Worm (Caenorhabditis elegans): ENCODE results near the gene cest-28.

- TF ChIP-seq hmg-4 (GFP tag; optimal IDR thresholded peaks at IDR 0.05) (no peak), flt-1 (GFP tag; IDR thresholded peaks at IDR 0.05) (no peak), aly-1 (tag; optimal IDR thresholded peaks at IDR 0.05) (no peak), ama-1 (optimal IDR thresholded peaks at IDR 0.05) (no peak), B0310.2 (tag; optimal IDR thresholded peaks at IDR 0.05) (no peak), F13C5.2 (tag; optimal IDR thresholded peaks at IDR 0.05) (no peak), hnd-1 (tag; optimal IDR thresholded peaks at IDR 0.05) (no peak), tbx-11 (GFP tag; IDR thresholded peaks at IDR 0.05) (no peak), pes-1 (GFP tag; IDR thresholded peaks at IDR 0.05) (no peak), scrt-1 (GFP tag; IDR thresholded peaks at IDR 0.05) (no peak), tra-4 (tag; optimal IDR thresholded peaks at IDR 0.05) (no peak)
Measured at ce11 chrV:6661658-6662057, 8.0 kb upstream of the cest-28 start.
